Worm (Caenorhabditis elegans): ENCODE data around the gene F01F1.3.

- TF ChIP-seq hlh-30 (tag; optimal IDR thresholded peaks at IDR 0.05; ENCODE audit: insufficient read depth), result no peak
- TF ChIP-seq nfya-1 (tag; optimal IDR thresholded peaks at IDR 0.05), result no peak
- no peak for TF ChIP-seq dmd-4 (tag; optimal IDR thresholded peaks at IDR 0.05; ENCODE audit: borderline replicate concordance)
- TF ChIP-seq unc-3 (GFP tag; conservative IDR thresholded peaks at IDR 0.05), result no peak
- TF ChIP-seq unc-3 (tag; optimal IDR thresholded peaks at IDR 0.05), result no peak
- TF ChIP-seq eyg-1 (tag; optimal IDR thresholded peaks at IDR 0.05), result no peak
- no peak for TF ChIP-seq F13H6.1 (tag; optimal IDR thresholded peaks at IDR 0.05)
- TF ChIP-seq unc-42 (tag; optimal IDR thresholded peaks at IDR 0.05), result no peak
- TF ChIP-seq fkh-10 (GFP tag; optimal IDR thresholded peaks at IDR 0.05), result no peak
- TF ChIP-seq pqm-1 (tag; optimal IDR thresholded peaks at IDR 0.05), result no peak
- no peak for TF ChIP-seq ama-1 (optimal IDR thresholded peaks at IDR 0.05)
Observed at ce11 chrIII:5840815-5841573, 30.7 kb upstream of the F01F1.3 start.

Data from whole organism, late embryonic.